Worm (Caenorhabditis elegans) whole organism, L1 larva: ENCODE data around the gene H06H21.8.
A peak's percentile ranks its signal among the peaks of the same experiment; 100 is the strongest.

Experiments used
- C16A3.4 ChIP-seq: fragments of 150-350 bp; optimal IDR thresholded peaks from 2 replicates; lab custom pipeline; 2014; ENCODE audit warnings: missing biosample characterization, missing genetic modification characterization
- C34B4.2 ChIP-seq: sonication (generic microtip); optimal IDR thresholded peaks from 2 replicates; lab custom pipeline; 2017; ENCODE audit warnings: mild to moderate bottlenecking, missing genetic modification characterization, missing compliant biosample characterization
- F16B12.6 ChIP-seq: fragments of 150-350 bp; optimal IDR thresholded peaks from 2 replicates; lab custom pipeline; 2014; ENCODE audit warnings: missing biosample characterization, missing genetic modification characterization
- alr-1 ChIP-seq: fragments of 200-800 bp; sonication (Bioruptor generic); optimal IDR thresholded peaks from 2 replicates; lab custom pipeline; 2018; ENCODE audit warnings: borderline replicate concordance, mild to moderate bottlenecking, missing genetic modification characterization, missing compliant biosample characterization
- ama-1 ChIP-seq: fragments of 150-350 bp; optimal IDR thresholded peaks from 2 replicates; lab custom pipeline; 2014
- blmp-1 ChIP-seq: fragments of 150-350 bp; optimal IDR thresholded peaks from 2 replicates; lab custom pipeline; 2014; ENCODE audit warnings: missing biosample characterization, missing genetic modification characterization
- ceh-63 ChIP-seq: fragments of 200-800 bp; sonication (Bioruptor generic); optimal IDR thresholded peaks from 2 replicates; lab custom pipeline; 2018; ENCODE audit warnings: mild to moderate bottlenecking, missing genetic modification characterization, missing compliant biosample characterization
- ceh-82 ChIP-seq, 3 experiments: fragments of 150-350 bp in 1 of 3; sonication (generic microtip) in 2 of 3; optimal IDR thresholded peaks; 2 replicates each; lab custom pipeline; 2014 to 2017; ENCODE audit warnings: missing biosample characterization in 3 of 3, missing genetic modification characterization in 3 of 3
- ceh-88 ChIP-seq: fragments of 200-800 bp; sonication (Bioruptor generic); IDR thresholded peaks from 2 replicates; pipeline ENCODE4 v1.3.6; 2022; ENCODE audit warnings: missing genetic modification characterization, missing compliant biosample characterization
- ceh-90 ChIP-seq: sonication (generic microtip); optimal IDR thresholded peaks from 2 replicates; lab custom pipeline; 2016; ENCODE audit warnings: missing genetic modification characterization, missing compliant biosample characterization
- dpl-1 ChIP-seq, 3 experiments: fragments of 150-350 bp in 2 of 3; sonication (generic microtip) in 1 of 3; optimal IDR thresholded peaks; 2 replicates each; lab custom pipeline; 2014 to 2017; ENCODE audit warnings: missing biosample characterization in 3 of 3, missing genetic modification characterization in 3 of 3, missing genetic modification reagents in 3 of 3
- dsc-1 ChIP-seq: sonication (generic microtip); optimal IDR thresholded peaks from 2 replicates; lab custom pipeline; 2016; ENCODE audit warnings: mild to moderate bottlenecking, missing genetic modification characterization, missing compliant biosample characterization
- efl-1 ChIP-seq, 4 experiments: fragments of 150-350 bp; optimal IDR thresholded peaks in 3 of 4; peaks in 1 of 4; 1 replicate in 1 of 4; 2 replicates in 3 of 4; lab custom pipeline; 2014; ENCODE audit warnings: missing biosample characterization in 2 of 4, missing genetic modification characterization in 2 of 4, missing genetic modification reagents in 2 of 4
- egl-13 ChIP-seq: sonication (generic microtip); optimal IDR thresholded peaks from 2 replicates; lab custom pipeline; 2016; ENCODE audit warnings: missing genotype, missing genetic modification reagents, missing genetic modification characterization, missing compliant biosample characterization
- egl-27 ChIP-seq, 2 experiments: fragments of 150-350 bp in 1 of 2; sonication (generic microtip); optimal IDR thresholded peaks; 3 replicates each; lab custom pipeline; 2017 to 2018; ENCODE audit warnings: missing biosample characterization in 2 of 2, missing genetic modification characterization in 2 of 2, missing genetic modification reagents in 2 of 2
- elt-2 ChIP-seq: sonication (generic microtip); optimal IDR thresholded peaks from 2 replicates; lab custom pipeline; 2016; ENCODE audit warnings: missing genetic modification characterization, mild to moderate bottlenecking, inconsistent platforms, missing compliant biosample characterization, missing genetic modification reagents
- elt-3 ChIP-seq, 6 experiments: fragments of 150-350 bp in 1 of 6; sonication (generic microtip); optimal IDR thresholded peaks; 2 replicates each; lab custom pipeline; 2017 to 2018; ENCODE audit warnings: missing biosample characterization in 6 of 6, missing genetic modification characterization in 6 of 6, inconsistent platforms in 1 of 6
- fkh-10 ChIP-seq: sonication (generic microtip); optimal IDR thresholded peaks from 2 replicates; lab custom pipeline; 2017; ENCODE audit warnings: missing biosample characterization, missing genetic modification reagents, missing genetic modification characterization
- fkh-4 ChIP-seq: sonication (generic microtip); optimal IDR thresholded peaks from 2 replicates; lab custom pipeline; 2016; ENCODE audit warnings: missing compliant biosample characterization, missing genetic modification characterization, borderline replicate concordance
- hlh-4 ChIP-seq: sonication (generic microtip); optimal IDR thresholded peaks from 2 replicates; lab custom pipeline; 2016; ENCODE audit warnings: mild to moderate bottlenecking, missing genetic modification characterization, missing compliant biosample characterization
- jun-1 ChIP-seq: fragments of 150-350 bp; optimal IDR thresholded peaks from 2 replicates; lab custom pipeline; 2014; ENCODE audit warnings: missing biosample characterization, missing genetic modification reagents, missing genetic modification characterization
- lin-15B ChIP-seq: fragments of 150-350 bp; sonication (generic microtip); optimal IDR thresholded peaks from 3 replicates; lab custom pipeline; 2014; ENCODE audit warnings: missing biosample characterization, missing genetic modification characterization
- lin-35 ChIP-seq, 2 experiments: fragments of 150-350 bp; optimal IDR thresholded peaks; 2 replicates each; lab custom pipeline; 2014; ENCODE audit warnings: missing biosample characterization in 2 of 2, missing genetic modification characterization in 2 of 2, missing genetic modification reagents in 2 of 2
- lir-3 ChIP-seq: sonication (generic microtip); optimal IDR thresholded peaks from 2 replicates; lab custom pipeline; 2016; ENCODE audit warnings: mild to moderate bottlenecking, missing genetic modification characterization, moderate library complexity, missing compliant biosample characterization; ENCODE audit not compliant: poor library complexity
- mab-9 ChIP-seq: fragments of 200-800 bp; sonication (Bioruptor generic); IDR thresholded peaks from 2 replicates; pipeline ENCODE4 v1.3.6; 2022; ENCODE audit warnings: missing genetic modification reagents, missing genetic modification characterization, missing compliant biosample characterization
- mdl-1 ChIP-seq, 2 experiments: fragments of 150-350 bp; optimal IDR thresholded peaks; 2 replicates each; lab custom pipeline; 2014 to 2017; ENCODE audit warnings: missing biosample characterization in 2 of 2, missing genetic modification characterization in 2 of 2, inconsistent platforms in 1 of 2
- mep-1 ChIP-seq: fragments of 150-350 bp; optimal IDR thresholded peaks from 2 replicates; lab custom pipeline; 2014; ENCODE audit warnings: missing biosample characterization, missing genetic modification characterization
- nhr-12 ChIP-seq: sonication (generic microtip); optimal IDR thresholded peaks from 2 replicates; lab custom pipeline; 2017; ENCODE audit warnings: missing biosample characterization, missing genetic modification characterization
- nhr-19 ChIP-seq: fragments of 200-800 bp; sonication (Bioruptor generic); conservative IDR thresholded peaks from 2 replicates; pipeline ENCODE4 v1.3.6; 2022; ENCODE audit warnings: missing genetic modification characterization, missing compliant biosample characterization
- nhr-20 ChIP-seq: sonication (generic microtip); optimal IDR thresholded peaks from 2 replicates; lab custom pipeline; 2016; ENCODE audit warnings: mild to moderate bottlenecking, missing genetic modification characterization, missing compliant biosample characterization
- nhr-28 ChIP-seq: fragments of 150-350 bp; optimal IDR thresholded peaks from 2 replicates; lab custom pipeline; 2014; ENCODE audit warnings: missing biosample characterization, missing genetic modification characterization
- nhr-77 ChIP-seq: fragments of 150-350 bp; optimal IDR thresholded peaks from 2 replicates; lab custom pipeline; 2014; ENCODE audit warnings: missing biosample characterization, missing genetic modification characterization
- nhr-84 ChIP-seq: sonication (generic microtip); optimal IDR thresholded peaks from 2 replicates; lab custom pipeline; 2017; ENCODE audit warnings: missing biosample characterization, missing genetic modification characterization
- nhr-85 ChIP-seq: sonication (generic microtip); peaks from one replicate; lab custom pipeline; 2016; ENCODE audit warnings: missing genetic modification characterization, inconsistent platforms, missing compliant biosample characterization
- nhr-90 ChIP-seq: sonication (generic microtip); optimal IDR thresholded peaks from 2 replicates; lab custom pipeline; 2016; ENCODE audit warnings: mild to moderate bottlenecking, missing genetic modification characterization, missing compliant biosample characterization; ENCODE audit not compliant: poor library complexity
- pax-3 ChIP-seq: fragments of 200-800 bp; sonication (Bioruptor generic); optimal IDR thresholded peaks from 2 replicates; lab custom pipeline; 2018; ENCODE audit warnings: mild to moderate bottlenecking, missing genetic modification characterization, moderate library complexity, missing compliant biosample characterization
- skn-1 ChIP-seq: fragments of 150-350 bp; optimal IDR thresholded peaks from 2 replicates; lab custom pipeline; 2014; ENCODE audit warnings: missing biosample characterization, missing genetic modification characterization
- snpc-4 ChIP-seq: fragments of 150-350 bp; optimal IDR thresholded peaks from 2 replicates; lab custom pipeline; 2014; ENCODE audit warnings: missing biosample characterization, missing genetic modification characterization
- tbx-2 ChIP-seq: sonication (generic microtip); optimal IDR thresholded peaks from 2 replicates; lab custom pipeline; 2016; ENCODE audit warnings: missing genetic modification characterization, missing compliant biosample characterization
- unc-30 ChIP-seq: sonication (generic microtip); optimal IDR thresholded peaks from 2 replicates; lab custom pipeline; 2017; ENCODE audit warnings: missing biosample characterization, missing genetic modification characterization
- unc-98 ChIP-seq: fragments of 200-800 bp; sonication (Bioruptor generic); IDR thresholded peaks from 2 replicates; pipeline ENCODE4 v1.3.6; 2022; ENCODE audit warnings: missing genetic modification characterization, missing compliant biosample characterization
- vab-15 ChIP-seq: sonication (generic microtip); optimal IDR thresholded peaks from 2 replicates; lab custom pipeline; 2017; ENCODE audit warnings: missing genotype, mild to moderate bottlenecking, missing genetic modification characterization, missing compliant biosample characterization
- xbp-1 ChIP-seq: sonication (generic microtip); optimal IDR thresholded peaks from 2 replicates; lab custom pipeline; 2016; ENCODE audit warnings: missing genetic modification characterization, missing compliant biosample characterization
- zag-1 ChIP-seq: fragments of 150-350 bp; optimal IDR thresholded peaks from 2 replicates; lab custom pipeline; 2014; ENCODE audit warnings: missing biosample characterization, missing genetic modification characterization

The H06H21.8 gene

DNA sequence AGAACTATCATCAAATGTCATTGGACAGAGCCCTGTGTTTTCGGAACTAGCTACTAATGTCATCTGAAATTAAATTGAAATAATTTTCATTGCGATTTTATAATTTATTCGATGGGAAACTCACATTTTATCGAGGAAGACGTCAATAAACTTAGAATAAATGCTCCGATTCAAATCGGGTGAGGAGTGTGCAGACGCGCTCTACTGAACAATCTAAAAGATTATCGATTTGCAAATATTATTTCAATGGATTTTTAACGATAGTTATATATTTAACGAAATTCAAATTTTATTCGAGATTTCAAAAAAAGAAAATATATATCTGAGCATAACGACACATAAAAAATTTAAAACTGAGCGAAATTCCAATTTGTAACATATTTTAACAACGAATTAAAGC, 21.8 kb downstream of the H06H21.8 start, which contains the start of gene eor-1 (continued):
- TF ChIP-seq nhr-12 (tag; lab: Kevin White, UChicago) = no peak
- TF ChIP-seq snpc-4 = no peak
- peak; percentile 42 to 55 for TF ChIP-seq efl-1 (optimal IDR thresholded peaks at IDR 0.05; lab: Kevin White, UChicago)
- peak; percentile 6 to 50 for TF ChIP-seq efl-1 (GFP tag; optimal IDR thresholded peaks at IDR 0.05 in 1 of 2; lab: Kevin White, UChicago)
- TF ChIP-seq vab-15 (tag; lab: Kevin White, UChicago) = no peak
- TF ChIP-seq ceh-88 (GFP tag; lab: Robert Waterston, UW) = no peak
- TF ChIP-seq unc-30 (tag; lab: Kevin White, UChicago) = no peak
- TF ChIP-seq xbp-1 (tag; lab: Kevin White, UChicago) = peak; percentile 41
- TF ChIP-seq nhr-20 (tag; lab: Kevin White, UChicago) = peak; percentile 41
- no peak for TF ChIP-seq egl-27 (tag; optimal IDR thresholded peaks at IDR 0.05; lab: Kevin White, UChicago)
- peak; percentile 16 for TF ChIP-seq lir-3
- TF ChIP-seq dsc-1 (tag; lab: Kevin White, UChicago) = peak; percentile 26
- peak; percentile 67 for TF ChIP-seq nhr-85 (tag; lab: Kevin White, UChicago)
- no peak for TF ChIP-seq egl-13 (tag; lab: Kevin White, UChicago)
- no peak for TF ChIP-seq jun-1
- TF ChIP-seq ceh-63 (GFP tag; lab: Kevin White, UChicago) = no peak
- no peak for TF ChIP-seq blmp-1 (tag; lab: Kevin White, UChicago)
- peak; percentile 59 to 67 for TF ChIP-seq lin-35 (GFP tag; optimal IDR thresholded peaks at IDR 0.05; lab: Kevin White, UChicago)
- TF ChIP-seq nhr-19 (GFP tag; lab: Robert Waterston, UW) = 0 out of 2 replicates have a peak, but pooled peaks have one; percentile 2
- TF ChIP-seq F16B12.6 (tag; lab: Kevin White, UChicago) = peak; percentile 14
- no peak for TF ChIP-seq nhr-28
- no peak for TF ChIP-seq alr-1
- TF ChIP-seq nhr-77 = no peak
- no peak for TF ChIP-seq unc-98 (GFP tag; lab: Robert Waterston, UW)
- peak; percentile 30 for TF ChIP-seq lin-15B (tag; lab: Kevin White, UChicago)
- TF ChIP-seq, all 84 proteins: peak for 19

DNA sequence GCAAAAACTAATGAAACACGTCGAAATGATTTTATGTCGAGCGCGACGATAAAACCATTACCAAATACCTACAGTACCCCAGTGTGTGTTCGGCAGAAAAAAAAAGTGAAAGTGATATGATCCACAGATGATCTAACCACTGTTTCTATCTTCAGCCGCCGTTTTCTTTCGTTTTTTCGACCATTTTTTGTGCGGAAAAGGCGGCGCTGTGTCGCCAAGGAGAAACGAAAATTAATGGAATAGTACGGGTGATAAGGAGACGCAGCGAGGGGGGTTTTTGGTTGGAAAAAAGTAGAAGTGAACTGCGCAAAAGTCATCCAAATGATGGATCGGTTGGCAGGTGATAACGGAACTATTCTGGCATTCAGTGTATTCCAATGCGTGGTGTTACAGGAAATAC, 25.8 kb downstream of the H06H21.8 start:
- no peak for TF ChIP-seq fkh-4
- TF ChIP-seq egl-27 (tag; optimal IDR thresholded peaks at IDR 0.05; lab: Kevin White, UChicago) = no peak
- peak; percentile 91 for TF ChIP-seq blmp-1 (tag; lab: Kevin White, UChicago)
- TF ChIP-seq elt-3 (tag; optimal IDR thresholded peaks at IDR 0.05; lab: Kevin White, UChicago) = peak in 1 of 6 experiments; percentile 3
- TF ChIP-seq vab-15 (tag; lab: Kevin White, UChicago) = no peak

DNA sequence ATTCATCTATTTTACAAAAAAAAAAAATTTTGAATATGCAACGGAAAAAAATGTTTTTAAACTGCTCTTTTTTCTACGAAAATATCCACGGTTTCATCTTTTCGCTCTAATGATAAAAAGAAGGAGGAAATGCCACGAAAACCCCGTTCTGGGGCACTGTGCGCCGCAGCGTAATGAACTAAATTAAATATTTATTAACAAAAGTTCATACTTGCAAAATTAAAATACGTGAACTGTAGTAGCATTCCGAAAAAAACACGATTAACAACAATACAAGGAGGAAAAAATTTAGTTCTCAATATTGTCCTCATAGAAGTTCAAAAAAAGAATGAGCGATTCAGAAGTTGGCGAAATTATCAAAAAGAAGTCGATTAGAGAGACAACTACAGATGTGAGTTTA, 31.5 kb downstream of the H06H21.8 start, which contains the start of gene R11E3.1:
Gene R11E3.1, plus strand, starts transcription at position 301 of the 400 bp plus-strand sequence.
- TF ChIP-seq ama-1 (lab: Kevin White, UChicago) = no peak
- TF ChIP-seq hlh-4 (tag; lab: Kevin White, UChicago) = no peak

DNA sequence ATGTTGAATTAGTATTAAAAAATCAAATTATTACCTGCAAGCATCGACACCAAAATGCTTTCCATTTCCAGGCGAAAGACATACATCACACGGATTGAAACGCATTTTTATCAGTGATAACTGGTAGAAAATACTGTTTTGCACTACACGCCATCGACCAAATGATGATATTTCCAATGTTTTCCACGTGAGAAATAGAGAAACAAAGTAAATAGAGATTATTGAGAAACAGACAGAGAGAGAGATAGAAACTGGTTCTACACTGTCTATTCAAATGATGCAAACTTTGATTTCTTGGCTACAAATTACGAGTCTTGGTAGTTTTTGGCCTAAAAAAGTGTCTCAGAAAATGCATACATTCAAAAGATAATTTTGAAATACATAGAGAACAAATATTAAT, 32.6 kb downstream of the H06H21.8 start, which contains the start of gene nhr-104:
Gene nhr-104, minus strand, starts transcription at position 361 of the 400 bp plus-strand sequence.
- TF ChIP-seq C34B4.2 (tag; lab: Kevin White, UChicago) (no peak), mab-9 (GFP tag; lab: Robert Waterston, UW) (no peak), mdl-1 (tag; optimal IDR thresholded peaks at IDR 0.05; lab: Kevin White, UChicago) (peak in 1 of 2 experiments; percentile 13), ceh-63 (GFP tag; lab: Kevin White, UChicago) (no peak), nhr-84 (tag; lab: Kevin White, UChicago) (no peak), nhr-90 (tag; lab: Kevin White, UChicago) (peak; percentile 47), nhr-12 (tag; lab: Kevin White, UChicago) (no peak), nhr-77 (peak; percentile 15), nhr-20 (tag; lab: Kevin White, UChicago) (peak; percentile 65), nhr-85 (tag; lab: Kevin White, UChicago) (peak; percentile 85), ceh-90 (no peak), nhr-19 (GFP tag; lab: Robert Waterston, UW) (no peak; the same call in 1 of the 2 replicates), skn-1 (tag; lab: Kevin White, UChicago) (peak; percentile 96), snpc-4 (no peak), tbx-2 (tag; lab: Kevin White, UChicago) (peak; percentile 30), dsc-1 (tag; lab: Kevin White, UChicago) (no peak), blmp-1 (tag; lab: Kevin White, UChicago) (peak; percentile 31), lin-35 (GFP tag; optimal IDR thresholded peaks at IDR 0.05; lab: Kevin White, UChicago) (peak in 1 of 2 experiments; percentile 74), pax-3 (no peak), ceh-82 (tag; optimal IDR thresholded peaks at IDR 0.05; lab: Kevin White, UChicago) (peak in 1 of 3 experiments; percentile 7), C16A3.4 (peak; percentile 37), zag-1 (no peak), dpl-1 (GFP tag; optimal IDR thresholded peaks at IDR 0.05; lab: Kevin White, UChicago) (peak in 1 of 3 experiments; percentile 42), fkh-10 (GFP tag; lab: Kevin White, UChicago) (no peak), alr-1 (no peak), mep-1 (tag; lab: Kevin White, UChicago) (peak; percentile 48), efl-1 (optimal IDR thresholded peaks at IDR 0.05; lab: Kevin White, UChicago) (peak; percentile 20 to 49), efl-1 (GFP tag; optimal IDR thresholded peaks at IDR 0.05 in 1 of 2; lab: Kevin White, UChicago) (peak in 1 of 2 experiments; percentile 3), elt-2 (tag; lab: Kevin White, UChicago) (peak; percentile 45)
